Fruit fly (Drosophila melanogaster) whole organism, embryonic: ENCODE results near the gene Fancl.

Experiments
- Ada2b ChIP-seq: fragments of 200-800 bp; sonication (Bioruptor generic); IDR thresholded peaks from 2 replicates; pipeline ENCODE4 v1.3.6; 2022; ENCODE audit warnings: missing biosample characterization, missing genetic modification characterization
- Aef1 ChIP-seq: fragments of 200-800 bp; sonication (Bioruptor generic); IDR thresholded peaks from 3 replicates; pipeline ENCODE4 v1.3.6; 2022; ENCODE audit warnings: missing biosample characterization, missing genetic modification characterization
- CG10321 ChIP-seq: fragments of 200-800 bp; sonication (Bioruptor generic); IDR thresholded peaks from 2 replicates; pipeline ENCODE4 v1.3.6; 2022; ENCODE audit warnings: missing biosample characterization, missing genetic modification characterization
- CG10431 ChIP-seq: fragments of 200-800 bp; sonication (Bioruptor generic); optimal IDR thresholded peaks from 3 replicates; lab custom pipeline; 2018; ENCODE audit warnings: missing biosample characterization, mild to moderate bottlenecking, missing genetic modification characterization
- CG11695 ChIP-seq: fragments of 200-800 bp; sonication (Bioruptor generic); IDR thresholded peaks from 3 replicates; pipeline ENCODE4 v1.3.6; 2022; ENCODE audit warnings: missing biosample characterization, missing genetic modification characterization
- CG14710 ChIP-seq: fragments of 200-800 bp; sonication (Bioruptor generic); optimal IDR thresholded peaks from 3 replicates; lab custom pipeline; 2019; ENCODE audit warnings: missing biosample characterization, mild to moderate bottlenecking, missing genetic modification characterization, moderate library complexity
- CG15011 ChIP-seq: fragments of 200-800 bp; sonication (Bioruptor generic); optimal IDR thresholded peaks from 3 replicates; lab custom pipeline; 2018; ENCODE audit warnings: missing biosample characterization, mild to moderate bottlenecking, missing genetic modification characterization
- CG1529 ChIP-seq: fragments of 200-800 bp; sonication (Bioruptor generic); optimal IDR thresholded peaks from 3 replicates; lab custom pipeline; 2018; ENCODE audit warnings: missing biosample characterization, missing genetic modification characterization
- CG15601 ChIP-seq: fragments of 200-800 bp; sonication (Bioruptor generic); optimal IDR thresholded peaks from 3 replicates; lab custom pipeline; 2019; ENCODE audit warnings: missing biosample characterization, mild to moderate bottlenecking, missing genetic modification characterization, moderate library complexity
- CG1647 ChIP-seq: fragments of 200-800 bp; sonication (Bioruptor generic); optimal IDR thresholded peaks from 3 replicates; lab custom pipeline; 2016; ENCODE audit warnings: missing biosample characterization, missing genetic modification characterization
- CG16815 ChIP-seq: fragments of 200-800 bp; sonication (Bioruptor generic); optimal IDR thresholded peaks from 3 replicates; lab custom pipeline; 2017; ENCODE audit warnings: missing biosample characterization, mild to moderate bottlenecking, missing genetic modification characterization
- CG17186 ChIP-seq: fragments of 200-800 bp; sonication (Bioruptor generic); optimal IDR thresholded peaks from 3 replicates; lab custom pipeline; 2017; ENCODE audit warnings: missing biosample characterization, missing genetic modification reagents, missing genetic modification characterization
- CG17385 ChIP-seq: fragments of 200-800 bp; sonication (Bioruptor generic); optimal IDR thresholded peaks from 3 replicates; lab custom pipeline; 2018; ENCODE audit warnings: missing biosample characterization, mild to moderate bottlenecking, missing genetic modification characterization
- CG17802 ChIP-seq: fragments of 200-800 bp; sonication (Bioruptor generic); optimal IDR thresholded peaks from 2 replicates; lab custom pipeline; 2018; ENCODE audit warnings: missing biosample characterization, mild to moderate bottlenecking, missing genetic modification characterization, moderate library complexity
- CG1832 ChIP-seq: fragments of 200-800 bp; sonication (Bioruptor generic); optimal IDR thresholded peaks from 2 replicates; lab custom pipeline; 2017; ENCODE audit warnings: missing biosample characterization, mild to moderate bottlenecking, missing genetic modification characterization, inconsistent platforms
- CG2120 ChIP-seq: fragments of 200-800 bp; sonication (Bioruptor generic); optimal IDR thresholded peaks from 3 replicates; lab custom pipeline; 2016; ENCODE audit warnings: missing biosample characterization, missing genetic modification characterization
- CG33557 ChIP-seq: fragments of 200-800 bp; sonication (Bioruptor generic); optimal IDR thresholded peaks from 2 replicates; lab custom pipeline; 2019; ENCODE audit warnings: missing biosample characterization, mild to moderate bottlenecking, missing genetic modification characterization, moderate library complexity
- CG3407 ChIP-seq: fragments of 200-800 bp; sonication (Bioruptor generic); optimal IDR thresholded peaks from 2 replicates; lab custom pipeline; 2018; ENCODE audit warnings: missing biosample characterization, mild to moderate bottlenecking, missing genetic modification characterization
- CG4282 ChIP-seq: fragments of 200-800 bp; sonication (Bioruptor generic); optimal IDR thresholded peaks from 2 replicates; lab custom pipeline; 2016; ENCODE audit warnings: missing biosample characterization, missing genetic modification characterization
- CG4820 ChIP-seq: fragments of 200-800 bp; sonication (Bioruptor generic); optimal IDR thresholded peaks from 3 replicates; lab custom pipeline; 2016; ENCODE audit warnings: missing biosample characterization, missing genetic modification characterization
- CG6175 ChIP-seq: fragments of 200-800 bp; sonication (Bioruptor generic); IDR thresholded peaks from 3 replicates; pipeline ENCODE4 v1.3.6; 2022; ENCODE audit warnings: missing biosample characterization, missing genetic modification characterization
- CG6654 ChIP-seq: fragments of 200-800 bp; sonication (Bioruptor generic); optimal IDR thresholded peaks from 2 replicates; lab custom pipeline; 2017; ENCODE audit warnings: missing biosample characterization, mild to moderate bottlenecking, missing genetic modification characterization
- CHES-1-like ChIP-seq: fragments of 200-800 bp; sonication (Bioruptor generic); optimal IDR thresholded peaks from 2 replicates; lab custom pipeline; 2016; ENCODE audit warnings: missing biosample characterization, missing genetic modification characterization
- CkIIα-i1 ChIP-seq: fragments of 200-800 bp; sonication (Bioruptor generic); IDR thresholded peaks from 2 replicates; pipeline ENCODE4 v1.3.6; 2022; ENCODE audit warnings: missing biosample characterization, missing genetic modification characterization
- Dref ChIP-seq: fragments of 200-800 bp; sonication (Bioruptor generic); IDR thresholded peaks from 2 replicates; pipeline ENCODE4 v1.3.6; 2022; ENCODE audit warnings: missing biosample characterization, missing genetic modification characterization
- E2f2 ChIP-seq: fragments of 200-800 bp; sonication (Bioruptor generic); IDR thresholded peaks from 2 replicates; pipeline ENCODE4 v1.3.6; 2022; ENCODE audit warnings: missing biosample characterization, missing genetic modification characterization
- ERR ChIP-seq: fragments of 200-800 bp; sonication (Bioruptor generic); optimal IDR thresholded peaks from 2 replicates; lab custom pipeline; 2016; ENCODE audit warnings: missing biosample characterization, missing genetic modification characterization
- Lim3 ChIP-seq: fragments of 200-800 bp; sonication (Bioruptor generic); IDR thresholded peaks from 2 replicates; pipeline ENCODE4 v1.3.6; 2022; ENCODE audit warnings: missing biosample characterization, missing genetic modification characterization
- Max ChIP-seq: fragments of 200-800 bp; sonication (Bioruptor generic); optimal IDR thresholded peaks from 2 replicates; lab custom pipeline; 2016; ENCODE audit warnings: missing biosample characterization, mild to moderate bottlenecking, missing genetic modification characterization
- NC2β ChIP-seq: fragments of 200-800 bp; sonication (Bioruptor generic); optimal IDR thresholded peaks from 2 replicates; lab custom pipeline; 2016; ENCODE audit warnings: missing biosample characterization, missing genetic modification characterization
- Nf-YB ChIP-seq: fragments of 200-800 bp; sonication (Bioruptor generic); optimal IDR thresholded peaks from 3 replicates; lab custom pipeline; 2019; ENCODE audit warnings: missing biosample characterization, mild to moderate bottlenecking, missing genetic modification characterization, moderate library complexity
- Oli ChIP-seq: fragments of 200-800 bp; sonication (Bioruptor generic); optimal IDR thresholded peaks from 2 replicates; lab custom pipeline; 2018; ENCODE audit warnings: missing biosample characterization, mild to moderate bottlenecking, missing genetic modification characterization, moderate library complexity
- Rx ChIP-seq: fragments of 200-800 bp; sonication (Bioruptor generic); IDR thresholded peaks from 2 replicates; pipeline ENCODE4 v1.3.6; 2022; ENCODE audit warnings: missing biosample characterization, missing genetic modification characterization
- Sox102F ChIP-seq: fragments of 200-800 bp; sonication (Bioruptor generic); optimal IDR thresholded peaks from 2 replicates; lab custom pipeline; 2018; ENCODE audit warnings: missing biosample characterization, mild to moderate bottlenecking, missing genetic modification characterization, moderate library complexity
- Trl ChIP-seq, 3 experiments: fragments of >200 bp in 2 of 3; fragments of 200-800 bp in 1 of 3; sonication (Bioruptor generic) in 1 of 3; optimal IDR thresholded peaks; 2 replicates in 1 of 3; 3 replicates in 2 of 3; lab custom pipeline; 2016 to 2017; ENCODE audit warnings: missing biosample characterization in 1 of 3, missing genetic modification characterization in 1 of 3
- ci ChIP-seq: fragments of 200-800 bp; sonication (Bioruptor generic); IDR thresholded peaks from 3 replicates; pipeline ENCODE4 v1.3.6; 2022; ENCODE audit warnings: missing biosample characterization, missing genetic modification characterization
- crc ChIP-seq: fragments of 200-800 bp; sonication (Bioruptor generic); optimal IDR thresholded peaks from 2 replicates; lab custom pipeline; 2016; ENCODE audit warnings: missing biosample characterization, missing genetic modification characterization
- crol ChIP-seq: fragments of 200-800 bp; sonication (Bioruptor generic); IDR thresholded peaks from 2 replicates; pipeline ENCODE4 v1.3.6; 2022; ENCODE audit warnings: missing biosample characterization, missing genetic modification characterization
- crp ChIP-seq, 2 experiments: fragments of 200-800 bp; sonication (Bioruptor generic); optimal IDR thresholded peaks; 2 replicates in 1 of 2; 3 replicates in 1 of 2; lab custom pipeline; 2017; ENCODE audit warnings: missing biosample characterization in 2 of 2, missing genetic modification characterization in 2 of 2, mild to moderate bottlenecking in 1 of 2, moderate library complexity in 1 of 2
- disco-r ChIP-seq: fragments of 200-800 bp; sonication (Bioruptor generic); optimal IDR thresholded peaks from 2 replicates; lab custom pipeline; 2016; ENCODE audit warnings: missing biosample characterization, missing genetic modification characterization
- fd3F ChIP-seq: fragments of 200-800 bp; sonication (Bioruptor generic); optimal IDR thresholded peaks from 2 replicates; lab custom pipeline; 2018; ENCODE audit warnings: missing biosample characterization, mild to moderate bottlenecking, missing genetic modification characterization, moderate library complexity
- ind ChIP-seq: fragments of 200-800 bp; sonication (Bioruptor generic); optimal IDR thresholded peaks from 3 replicates; lab custom pipeline; 2016; ENCODE audit warnings: missing biosample characterization, missing genetic modification characterization
- maf-S ChIP-seq: fragments of 200-800 bp; sonication (Bioruptor generic); optimal IDR thresholded peaks from 2 replicates; lab custom pipeline; 2016; ENCODE audit warnings: missing biosample characterization, missing genetic modification characterization
- nerfin-1 ChIP-seq: fragments of 200-800 bp; sonication (Bioruptor generic); optimal IDR thresholded peaks from 3 replicates; lab custom pipeline; 2019; ENCODE audit warnings: missing biosample characterization, mild to moderate bottlenecking, missing genetic modification characterization, moderate library complexity
- nmo ChIP-seq: fragments of 200-800 bp; sonication (Bioruptor generic); optimal IDR thresholded peaks from 2 replicates; lab custom pipeline; 2018; ENCODE audit warnings: missing biosample characterization, mild to moderate bottlenecking, missing genetic modification characterization, moderate library complexity
- pros ChIP-seq: fragments of 200-800 bp; sonication (Bioruptor generic); optimal IDR thresholded peaks from 3 replicates; lab custom pipeline; 2019; ENCODE audit warnings: missing biosample characterization, mild to moderate bottlenecking, missing genetic modification characterization, moderate library complexity
- pzg ChIP-seq: fragments of 200-800 bp; sonication (Bioruptor generic); optimal IDR thresholded peaks from 3 replicates; lab custom pipeline; 2018; ENCODE audit warnings: missing biosample characterization, mild to moderate bottlenecking, missing genetic modification characterization, moderate library complexity
- rib ChIP-seq: fragments of 200-800 bp; sonication (Bioruptor generic); IDR thresholded peaks from 2 replicates; pipeline ENCODE4 v1.3.6; 2022; ENCODE audit warnings: missing biosample characterization, missing genetic modification characterization
- sens ChIP-seq: fragments of 200-800 bp; sonication (Bioruptor generic); peaks from one replicate; lab custom pipeline; 2016; ENCODE audit warnings: missing biosample characterization, missing genetic modification characterization
- tll ChIP-seq, 2 experiments: fragments of 200-800 bp in 1 of 2; fragments of >200 bp in 1 of 2; sonication (Bioruptor generic) in 1 of 2; optimal IDR thresholded peaks; 2 replicates each; lab custom pipeline; 2017 to 2019; ENCODE audit warnings: missing biosample characterization in 2 of 2, missing genetic modification characterization in 2 of 2, mild to moderate bottlenecking in 1 of 2, moderate library complexity in 1 of 2
- usp ChIP-seq: fragments of >200 bp; optimal IDR thresholded peaks from 2 replicates; lab custom pipeline; 2017; ENCODE audit warnings: missing biosample characterization, missing genetic modification characterization

Gene Fancl

dm6 chr3R:10084914-10085313, 32.2 kb upstream of the Fancl start (continued):
- no peak for TF ChIP-seq CG14710
- TF ChIP-seq crp (GFP tag; optimal IDR thresholded peaks at IDR 0.05; lab: Kevin White, UChicago): no peak
- TF ChIP-seq disco-r (GFP tag; lab: Kevin White, UChicago): no peak
- TF ChIP-seq ERR (GFP tag; lab: Kevin White, UChicago): peak; percentile 5
- TF ChIP-seq tll (GFP tag; optimal IDR thresholded peaks at IDR 0.05; lab: Kevin White, UChicago): no peak
- TF ChIP-seq NC2β (GFP tag; lab: Kevin White, UChicago): no peak
- TF ChIP-seq Sox102F (GFP tag; lab: Kevin White, UChicago): peak; percentile 7
- TF ChIP-seq CG10321 (GFP tag; lab: Robert Waterston, UW): no peak
- peak; percentile 31 for TF ChIP-seq fd3F (GFP tag; lab: Kevin White, UChicago)
- no peak for TF ChIP-seq Trl (optimal IDR thresholded peaks at IDR 0.05; lab: Kevin White, UChicago)
- TF ChIP-seq Trl (GFP tag; optimal IDR thresholded peaks at IDR 0.05; lab: Kevin White, UChicago): no peak
- no peak for TF ChIP-seq CG1832 (GFP tag; lab: Kevin White, UChicago)
- TF ChIP-seq rib (GFP tag; lab: Robert Waterston, UW): peak; percentile 59
- no peak for TF ChIP-seq CG11695 (GFP tag; lab: Robert Waterston, UW)
- 0 out of 3 replicates have a peak, but pooled peaks have one; percentile 44 for TF ChIP-seq CG6175 (GFP tag; lab: Robert Waterston, UW)
- no peak for TF ChIP-seq CG4820 (GFP tag; lab: Kevin White, UChicago)
- TF ChIP-seq Oli (tag; lab: Kevin White, UChicago): no peak
- no peak for TF ChIP-seq crol (GFP tag; lab: Robert Waterston, UW)
- TF ChIP-seq CG4282 (GFP tag; lab: Kevin White, UChicago): no peak
- no peak for TF ChIP-seq Dref (GFP tag; lab: Robert Waterston, UW)
- no peak for TF ChIP-seq CG10431
- TF ChIP-seq CG15011: peak; percentile 22
- no peak for TF ChIP-seq Max (GFP tag; lab: Kevin White, UChicago)
- TF ChIP-seq maf-S: no peak
- TF ChIP-seq E2f2 (GFP tag; lab: Robert Waterston, UW): no peak
- no peak for TF ChIP-seq CG15601 (tag; lab: Kevin White, UChicago)
- no peak for TF ChIP-seq Lim3 (GFP tag; lab: Robert Waterston, UW)
- no peak for TF ChIP-seq ci
- no peak for TF ChIP-seq CG1529
- no peak for TF ChIP-seq CG33557 (GFP tag; lab: Kevin White, UChicago)
- TF ChIP-seq CG17186 (GFP tag; lab: Kevin White, UChicago): no peak
- no peak for TF ChIP-seq Rx (GFP tag; lab: Robert Waterston, UW)
- TF ChIP-seq pros (GFP tag; lab: Kevin White, UChicago): no peak
- TF ChIP-seq CG3407 (GFP tag; lab: Kevin White, UChicago): no peak
- TF ChIP-seq CG16815 (GFP tag; lab: Kevin White, UChicago): peak; percentile 69
- no peak for TF ChIP-seq CkIIα-i1
- TF ChIP-seq ind (GFP tag; lab: Kevin White, UChicago): peak; percentile 45
- TF ChIP-seq usp (GFP tag; lab: Kevin White, UChicago): no peak
- peak; percentile 69 for TF ChIP-seq Aef1
- TF ChIP-seq CG17385: no peak
- TF ChIP-seq nerfin-1: no peak
- TF ChIP-seq nmo (GFP tag; lab: Kevin White, UChicago): no peak
- TF ChIP-seq Ada2b (GFP tag; lab: Robert Waterston, UW): peak; percentile 49; the same call in 1 of the 2 replicates
- peak; percentile 74 for TF ChIP-seq sens (GFP tag; lab: Kevin White, UChicago)
- TF ChIP-seq pzg (GFP tag; lab: Kevin White, UChicago): no peak
- no peak for TF ChIP-seq Nf-YB (GFP tag; lab: Kevin White, UChicago)
- TF ChIP-seq CG2120 (GFP tag; lab: Kevin White, UChicago): peak; percentile 91
- peak; percentile 16 for TF ChIP-seq CG6654 (GFP tag; lab: Kevin White, UChicago)
- TF ChIP-seq CHES-1-like (GFP tag; lab: Kevin White, UChicago): no peak
- TF ChIP-seq CG17802: no peak
- TF ChIP-seq crc (GFP tag; lab: Kevin White, UChicago): no peak
- TF ChIP-seq CG1647: peak; percentile 57
